Worm (Caenorhabditis elegans) whole organism, young adult: ENCODE data around the gene ndab-2.

ENCODE experiments used
- B0019.2 ChIP-seq: fragments of 200-800 bp; sonication (Bioruptor generic); conservative IDR thresholded peaks from 2 replicates; pipeline ENCODE4 v1.3.6; 2022; ENCODE audit warnings: missing genetic modification reagents, missing genetic modification characterization, missing compliant biosample characterization
- D2030.7 ChIP-seq: fragments of 200-800 bp; sonication (Bioruptor generic); IDR thresholded peaks from 2 replicates; pipeline ENCODE4 v1.3.6; 2022; ENCODE audit warnings: missing genetic modification reagents, missing genetic modification characterization, missing compliant biosample characterization
- F10E7.11 ChIP-seq: sonication (generic microtip); optimal IDR thresholded peaks from 2 replicates; lab custom pipeline; 2017; ENCODE audit warnings: mild to moderate bottlenecking, missing genetic modification characterization, moderate library complexity, missing compliant biosample characterization
- F33H1.4 ChIP-seq: fragments of 200-800 bp; sonication (Bioruptor generic); IDR thresholded peaks from 2 replicates; pipeline ENCODE4 v1.3.6; 2022; ENCODE audit warnings: missing genetic modification reagents, missing genetic modification characterization, missing compliant biosample characterization
- F37B4.10 ChIP-seq: fragments of 200-800 bp; sonication (Bioruptor generic); IDR thresholded peaks from 2 replicates; pipeline ENCODE4 v1.3.6; 2022; ENCODE audit warnings: missing genetic modification characterization, missing compliant biosample characterization
- F39B2.1 ChIP-seq: fragments of 200-800 bp; sonication (Bioruptor generic); IDR thresholded peaks from 2 replicates; pipeline ENCODE4 v1.3.6; 2022; ENCODE audit warnings: missing genetic modification reagents, missing genetic modification characterization, missing compliant biosample characterization
- F57C9.4 ChIP-seq: sonication (generic microtip); optimal IDR thresholded peaks from 2 replicates; lab custom pipeline; 2017; ENCODE audit warnings: mild to moderate bottlenecking, missing genetic modification characterization, missing compliant biosample characterization
- K12H6.12 ChIP-seq: fragments of 200-800 bp; sonication (Bioruptor generic); optimal IDR thresholded peaks from 2 replicates; lab custom pipeline; 2018; ENCODE audit warnings: mild to moderate bottlenecking, missing genetic modification characterization, missing compliant biosample characterization
- T26A5.8 ChIP-seq: sonication (generic microtip); optimal IDR thresholded peaks from 2 replicates; lab custom pipeline; 2016; ENCODE audit warnings: missing genetic modification characterization, missing compliant biosample characterization
- ZK185.1 ChIP-seq: sonication (generic microtip); optimal IDR thresholded peaks from 2 replicates; lab custom pipeline; 2016; ENCODE audit warnings: mild to moderate bottlenecking, missing genetic modification characterization, missing compliant biosample characterization; ENCODE audit not compliant: poor library complexity, severe bottlenecking
- aptf-3 ChIP-seq: fragments of 200-800 bp; sonication (Bioruptor generic); IDR thresholded peaks from 2 replicates; pipeline ENCODE4 v1.3.6; 2022; ENCODE audit warnings: missing genetic modification characterization, missing compliant biosample characterization
- atf-7 ChIP-seq: sonication (generic microtip); optimal IDR thresholded peaks from 2 replicates; lab custom pipeline; 2017; ENCODE audit warnings: mild to moderate bottlenecking, missing genetic modification characterization, missing compliant biosample characterization
- attf-3 ChIP-seq: fragments of 200-800 bp; sonication (Bioruptor generic); conservative IDR thresholded peaks from 2 replicates; pipeline ENCODE4 v1.3.6; 2022; ENCODE audit warnings: missing genetic modification reagents, missing genetic modification characterization, missing compliant biosample characterization
- attf-5 ChIP-seq: fragments of 200-800 bp; sonication (Bioruptor generic); optimal IDR thresholded peaks from 2 replicates; lab custom pipeline; 2018; ENCODE audit warnings: mild to moderate bottlenecking, missing genetic modification characterization, missing compliant biosample characterization
- bed-1 ChIP-seq: fragments of 200-800 bp; sonication (Bioruptor generic); IDR thresholded peaks from 2 replicates; pipeline ENCODE4 v1.3.6; 2022; ENCODE audit warnings: missing genetic modification reagents, missing genetic modification characterization, missing compliant biosample characterization
- bed-2 ChIP-seq: fragments of 200-800 bp; sonication (Bioruptor generic); IDR thresholded peaks from 2 replicates; pipeline ENCODE4 v1.3.6; 2022; ENCODE audit warnings: missing genetic modification reagents, missing genetic modification characterization, missing compliant biosample characterization
- ccch-3 ChIP-seq: fragments of 200-800 bp; sonication (Bioruptor generic); optimal IDR thresholded peaks from 2 replicates; lab custom pipeline; 2018; ENCODE audit warnings: mild to moderate bottlenecking, missing genetic modification characterization, missing compliant biosample characterization
- ceh-58 ChIP-seq: fragments of 200-800 bp; sonication (Bioruptor generic); IDR thresholded peaks from 2 replicates; pipeline ENCODE4 v1.3.6; 2022; ENCODE audit warnings: missing genetic modification characterization, missing compliant biosample characterization
- chd-7 ChIP-seq: sonication (generic microtip); optimal IDR thresholded peaks from 2 replicates; lab custom pipeline; 2016; ENCODE audit warnings: mild to moderate bottlenecking, missing genetic modification characterization, moderate library complexity, missing compliant biosample characterization
- efl-1 ChIP-seq: fragments of 150-350 bp; optimal IDR thresholded peaks from 2 replicates; lab custom pipeline; 2014; ENCODE audit warnings: missing biosample characterization, missing genetic modification reagents, missing genetic modification characterization
- egl-18 ChIP-seq: fragments of 200-800 bp; sonication (Bioruptor generic); IDR thresholded peaks from 2 replicates; pipeline ENCODE4 v1.3.6; 2022; ENCODE audit warnings: missing genetic modification reagents, missing genetic modification characterization, missing compliant biosample characterization
- ekl-4 ChIP-seq: fragments of 200-800 bp; sonication (Bioruptor generic); IDR thresholded peaks from 2 replicates; pipeline ENCODE4 v1.3.6; 2022; ENCODE audit warnings: missing genetic modification reagents, missing genetic modification characterization, missing compliant biosample characterization
- gei-17 ChIP-seq: fragments of 200-800 bp; sonication (Bioruptor generic); optimal IDR thresholded peaks from 2 replicates; lab custom pipeline; 2018; ENCODE audit warnings: mild to moderate bottlenecking, missing genetic modification characterization, missing compliant biosample characterization
- hlh-26 ChIP-seq: fragments of 200-800 bp; sonication (Bioruptor generic); conservative IDR thresholded peaks from 2 replicates; pipeline ENCODE4 v1.3.6; 2022; ENCODE audit warnings: missing genetic modification reagents, missing genetic modification characterization, missing compliant biosample characterization
- hmg-20 ChIP-seq: fragments of 200-800 bp; sonication (Bioruptor generic); IDR thresholded peaks from 2 replicates; pipeline ENCODE4 v1.3.6; 2022; ENCODE audit warnings: missing genetic modification reagents, missing genetic modification characterization, missing compliant biosample characterization
- lag-1 ChIP-seq: fragments of 200-800 bp; sonication (Bioruptor generic); IDR thresholded peaks from 2 replicates; pipeline ENCODE4 v1.3.6; 2022; ENCODE audit warnings: missing genetic modification reagents, missing genetic modification characterization, missing compliant biosample characterization
- let-526 ChIP-seq: fragments of 200-800 bp; sonication (Bioruptor generic); IDR thresholded peaks from 2 replicates; pipeline ENCODE4 v1.3.6; 2022; ENCODE audit warnings: missing genetic modification reagents, missing genetic modification characterization, missing compliant biosample characterization
- let-607 ChIP-seq, 2 experiments: fragments of 200-800 bp in 1 of 2; sonication (Bioruptor generic) in 1 of 2; sonication (generic microtip) in 1 of 2; optimal IDR thresholded peaks; 2 replicates each; lab custom pipeline; 2016 to 2018; ENCODE audit warnings: mild to moderate bottlenecking in 2 of 2, missing compliant biosample characterization in 2 of 2, missing genetic modification characterization in 2 of 2, moderate library complexity in 2 of 2, missing genotype in 1 of 2
- lin-40 ChIP-seq: sonication (generic microtip); optimal IDR thresholded peaks from 2 replicates; lab custom pipeline; 2016; ENCODE audit warnings: missing genetic modification characterization, mild to moderate bottlenecking, missing compliant biosample characterization, missing genotype, missing genetic modification reagents
- lin-54 ChIP-seq: fragments of 200-800 bp; sonication (Bioruptor generic); optimal IDR thresholded peaks from 2 replicates; lab custom pipeline; 2018; ENCODE audit warnings: mild to moderate bottlenecking, missing genetic modification characterization, missing compliant biosample characterization
- lir-1 ChIP-seq: fragments of 200-800 bp; sonication (Bioruptor generic); conservative IDR thresholded peaks from 2 replicates; pipeline ENCODE4 v1.3.6; 2022; ENCODE audit warnings: missing genetic modification reagents, missing genetic modification characterization, missing compliant biosample characterization
- mcd-1 ChIP-seq: fragments of 200-800 bp; sonication (Bioruptor generic); IDR thresholded peaks from 2 replicates; pipeline ENCODE4 v1.3.6; 2022; ENCODE audit warnings: missing genetic modification reagents, missing genetic modification characterization, missing compliant biosample characterization
- nhr-120 ChIP-seq: fragments of 200-800 bp; sonication (Bioruptor generic); IDR thresholded peaks from 2 replicates; pipeline ENCODE4 v1.3.6; 2022; ENCODE audit warnings: missing genetic modification characterization, missing compliant biosample characterization
- nhr-80 ChIP-seq: sonication (generic microtip); optimal IDR thresholded peaks from 2 replicates; lab custom pipeline; 2016; ENCODE audit warnings: missing genetic modification characterization, missing compliant biosample characterization
- pbrm-1 ChIP-seq: fragments of 200-800 bp; sonication (Bioruptor generic); IDR thresholded peaks from 2 replicates; pipeline ENCODE4 v1.3.6; 2022; ENCODE audit warnings: missing genetic modification reagents, missing genetic modification characterization, missing compliant biosample characterization
- pha-4 ChIP-seq: fragments of 150-350 bp; sonication (generic microtip); optimal IDR thresholded peaks from 2 replicates; lab custom pipeline; 2014; ENCODE audit warnings: missing biosample characterization, missing genetic modification reagents, missing genetic modification characterization
- rcor-1 ChIP-seq: fragments of 200-800 bp; sonication (Bioruptor generic); IDR thresholded peaks from 2 replicates; pipeline ENCODE4 v1.3.6; 2022; ENCODE audit warnings: missing genetic modification reagents, missing genetic modification characterization, missing compliant biosample characterization
- sdz-38 ChIP-seq: sonication (generic microtip); optimal IDR thresholded peaks from 2 replicates; lab custom pipeline; 2016; ENCODE audit warnings: missing genotype, missing genetic modification characterization, missing compliant biosample characterization
- snpc-3.4 ChIP-seq: sonication (generic microtip); optimal IDR thresholded peaks from 2 replicates; lab custom pipeline; 2017; ENCODE audit warnings: missing genetic modification characterization, mild to moderate bottlenecking, missing compliant biosample characterization, antibody characterized with exemption, moderate library complexity, missing genotype, missing genetic modification reagents
- snpc-4 ChIP-seq, 5 experiments: fragments of 150-350 bp in 1 of 5; sonication (generic microtip) in 4 of 5; optimal IDR thresholded peaks; 2 replicates each; lab custom pipeline; 2014 to 2018; ENCODE audit warnings: missing genetic modification characterization in 5 of 5, missing biosample characterization in 3 of 5, antibody characterized with exemption in 2 of 5, mild to moderate bottlenecking in 2 of 5, missing compliant biosample characterization in 2 of 5, missing genotype in 2 of 5, moderate library complexity in 2 of 5, missing genetic modification reagents in 1 of 5
- tbx-9 ChIP-seq: sonication (generic microtip); optimal IDR thresholded peaks from 2 replicates; lab custom pipeline; 2016; ENCODE audit warnings: borderline replicate concordance, missing genetic modification characterization, inconsistent platforms, missing compliant biosample characterization
- tlf-1 ChIP-seq: fragments of 200-800 bp; sonication (Bioruptor generic); optimal IDR thresholded peaks from 2 replicates; lab custom pipeline; 2018; ENCODE audit warnings: mild to moderate bottlenecking, missing genetic modification characterization, missing compliant biosample characterization
- unc-130 ChIP-seq: sonication (generic microtip); optimal IDR thresholded peaks from 2 replicates; lab custom pipeline; 2016; ENCODE audit warnings: missing genetic modification reagents, missing genetic modification characterization, missing compliant biosample characterization
- unc-62 ChIP-seq: fragments of 150-350 bp; optimal IDR thresholded peaks from 2 replicates; lab custom pipeline; 2014; ENCODE audit warnings: missing biosample characterization, missing genetic modification reagents, missing genetic modification characterization
- xnd-1 ChIP-seq: sonication (generic microtip); optimal IDR thresholded peaks from 2 replicates; lab custom pipeline; 2016; ENCODE audit warnings: missing genotype, missing genetic modification reagents, missing genetic modification characterization, missing compliant biosample characterization
- zfh-2 ChIP-seq: fragments of 200-800 bp; sonication (Bioruptor generic); conservative IDR thresholded peaks from 2 replicates; pipeline ENCODE4 v1.3.6; 2022; ENCODE audit warnings: missing genetic modification reagents, missing genetic modification characterization, missing compliant biosample characterization
- ztf-18 ChIP-seq: sonication (generic microtip); optimal IDR thresholded peaks from 2 replicates; lab custom pipeline; 2016; ENCODE audit warnings: missing genotype, mild to moderate bottlenecking, missing genetic modification characterization, missing compliant biosample characterization
- ztf-3 ChIP-seq: fragments of 200-800 bp; sonication (Bioruptor generic); optimal IDR thresholded peaks from 2 replicates; lab custom pipeline; 2018; ENCODE audit warnings: mild to moderate bottlenecking, missing genetic modification characterization, missing compliant biosample characterization
- ztf-6 ChIP-seq: fragments of 200-800 bp; sonication (Bioruptor generic); IDR thresholded peaks from 2 replicates; pipeline ENCODE4 v1.3.6; 2022; ENCODE audit warnings: missing genetic modification reagents, missing genetic modification characterization, missing compliant biosample characterization

ndab-2 gene

DNA sequence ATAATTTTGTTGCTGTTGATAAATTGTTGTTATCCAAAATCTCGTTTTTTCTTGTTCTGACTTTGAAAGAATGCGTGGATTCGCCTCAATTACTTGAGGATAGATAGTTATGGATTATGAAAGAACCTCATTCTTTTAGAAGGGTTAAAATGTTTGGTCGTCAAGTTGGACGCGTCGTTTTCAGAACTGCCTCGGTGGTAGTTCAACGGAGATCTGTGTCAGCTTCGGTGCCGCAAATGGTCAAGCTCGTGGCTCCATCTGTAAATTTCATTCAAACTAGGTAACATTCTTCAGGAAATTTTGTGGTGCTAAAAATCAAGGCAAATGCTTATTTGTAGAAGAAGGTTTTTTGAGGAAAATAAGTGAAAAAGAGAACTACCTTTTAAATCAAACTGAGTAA is at the start of gene ndab-2:
Gene ndab-2 (plus strand): TSS at position 140 of the 400 bp plus-strand sequence.
- no peak for TF ChIP-seq attf-3 (GFP tag; lab: Robert Waterston, UW)
- TF ChIP-seq K12H6.12 (tag; lab: Kevin White, UChicago): no peak
- TF ChIP-seq rcor-1 (GFP tag; lab: Robert Waterston, UW): peak; percentile 74
- TF ChIP-seq pha-4 (tag; lab: Kevin White, UChicago): no peak
- TF ChIP-seq F33H1.4 (GFP tag; lab: Robert Waterston, UW): peak; percentile 59
- TF ChIP-seq egl-18: no peak
- no peak for TF ChIP-seq hlh-26 (GFP tag; lab: Robert Waterston, UW)
- TF ChIP-seq ztf-3 (GFP tag; lab: Kevin White, UChicago): no peak
- TF ChIP-seq F10E7.11 (tag; lab: Kevin White, UChicago): no peak
- TF ChIP-seq let-607 (tag; optimal IDR thresholded peaks at IDR 0.05; lab: Kevin White, UChicago): no peak
- TF ChIP-seq xnd-1 (tag; lab: Kevin White, UChicago): no peak
- no peak for TF ChIP-seq lin-40 (tag; lab: Kevin White, UChicago)
- TF ChIP-seq gei-17 (GFP tag; lab: Kevin White, UChicago): no peak
- TF ChIP-seq D2030.7 (GFP tag; lab: Robert Waterston, UW): no peak; the same call in 1 of the 2 replicates
- TF ChIP-seq ekl-4 (GFP tag; lab: Robert Waterston, UW): peak; percentile 82
- TF ChIP-seq F39B2.1 (GFP tag; lab: Robert Waterston, UW): 0 out of 2 replicates have a peak, but pooled peaks have one; percentile 65
- TF ChIP-seq snpc-4 (GFP tag; optimal IDR thresholded peaks at IDR 0.05; lab: Kevin White, UChicago): no peak
- peak in 1 of 4 experiments; percentile 5 for TF ChIP-seq snpc-4 (tag; optimal IDR thresholded peaks at IDR 0.05; lab: Kevin White, UChicago)
- peak; percentile 57 for TF ChIP-seq snpc-3.4
- TF ChIP-seq ccch-3 (GFP tag; lab: Kevin White, UChicago): no peak
- peak; percentile 60 for TF ChIP-seq tlf-1 (GFP tag; lab: Kevin White, UChicago)
- TF ChIP-seq B0019.2 (GFP tag; lab: Robert Waterston, UW): no peak
- no peak for TF ChIP-seq atf-7
- no peak for TF ChIP-seq F37B4.10 (GFP tag; lab: Robert Waterston, UW)
- no peak for TF ChIP-seq efl-1 (GFP tag; lab: Kevin White, UChicago)
- TF ChIP-seq hmg-20 (GFP tag; lab: Robert Waterston, UW): no peak
- no peak for TF ChIP-seq bed-1 (GFP tag; lab: Robert Waterston, UW)
- TF ChIP-seq sdz-38: no peak
- TF ChIP-seq lag-1 (GFP tag; lab: Robert Waterston, UW): no peak
- 0 out of 2 replicates have a peak, but pooled peaks have one; percentile 51 for TF ChIP-seq aptf-3 (GFP tag; lab: Robert Waterston, UW)
- no peak for TF ChIP-seq chd-7
- no peak for TF ChIP-seq let-526 (GFP tag; lab: Robert Waterston, UW)
- TF ChIP-seq mcd-1 (GFP tag; lab: Robert Waterston, UW): peak; percentile 47; the same call in 1 of the 2 replicates
- TF ChIP-seq pbrm-1 (GFP tag; lab: Robert Waterston, UW): peak; percentile 42; the same call in 1 of the 2 replicates
- no peak for TF ChIP-seq F57C9.4
- no peak for TF ChIP-seq tbx-9 (tag; lab: Kevin White, UChicago)
- no peak for TF ChIP-seq ZK185.1 (tag; lab: Kevin White, UChicago)
- no peak for TF ChIP-seq zfh-2 (GFP tag; lab: Robert Waterston, UW)
- TF ChIP-seq ztf-18: peak; percentile 13
- TF ChIP-seq bed-2 (GFP tag; lab: Robert Waterston, UW): no peak
- peak; percentile 65 for TF ChIP-seq lin-54
- TF ChIP-seq lir-1 (GFP tag; lab: Robert Waterston, UW): no peak
- no peak for TF ChIP-seq nhr-120 (GFP tag; lab: Robert Waterston, UW)
- no peak for TF ChIP-seq unc-62 (GFP tag; lab: Kevin White, UChicago)
- TF ChIP-seq nhr-80 (tag; lab: Kevin White, UChicago): no peak
- TF ChIP-seq T26A5.8 (tag; lab: Kevin White, UChicago): no peak
- no peak for TF ChIP-seq unc-130
- no peak for TF ChIP-seq attf-5
- TF ChIP-seq ztf-6: no peak
- 0 out of 2 replicates have a peak, but pooled peaks have one; percentile 28 for TF ChIP-seq ceh-58
